Worm (Caenorhabditis elegans) whole organism, L1 larva: Measurements from ENCODE around the gene cra-1.

Experiments used
- elt-3 ChIP-seq, 6 experiments: fragments of 150-350 bp in 1 of 6; sonication (generic microtip); optimal IDR thresholded peaks; 2 replicates each; lab custom pipeline; 2017 to 2018; ENCODE audit warnings: missing biosample characterization in 6 of 6, missing genetic modification characterization in 6 of 6, inconsistent platforms in 1 of 6
- nhr-20 ChIP-seq: sonication (generic microtip); optimal IDR thresholded peaks from 2 replicates; lab custom pipeline; 2016; ENCODE audit warnings: mild to moderate bottlenecking, missing genetic modification characterization, missing compliant biosample characterization

ce11 chrIII:6863901-6864300 lies 5.4 kb downstream of the cra-1 start, which contains the start of gene sma-3:
- TF ChIP-seq elt-3 (tag; optimal IDR thresholded peaks at IDR 0.05; lab: Kevin White, UChicago), result peak in 3 of 6 experiments; percentile 18 to 81 (median 19)
- no peak for TF ChIP-seq nhr-20 (tag; lab: Kevin White, UChicago)
